Worm (Caenorhabditis elegans): ENCODE data around the gene mpz-5.

mpz-5 gene

DNA sequence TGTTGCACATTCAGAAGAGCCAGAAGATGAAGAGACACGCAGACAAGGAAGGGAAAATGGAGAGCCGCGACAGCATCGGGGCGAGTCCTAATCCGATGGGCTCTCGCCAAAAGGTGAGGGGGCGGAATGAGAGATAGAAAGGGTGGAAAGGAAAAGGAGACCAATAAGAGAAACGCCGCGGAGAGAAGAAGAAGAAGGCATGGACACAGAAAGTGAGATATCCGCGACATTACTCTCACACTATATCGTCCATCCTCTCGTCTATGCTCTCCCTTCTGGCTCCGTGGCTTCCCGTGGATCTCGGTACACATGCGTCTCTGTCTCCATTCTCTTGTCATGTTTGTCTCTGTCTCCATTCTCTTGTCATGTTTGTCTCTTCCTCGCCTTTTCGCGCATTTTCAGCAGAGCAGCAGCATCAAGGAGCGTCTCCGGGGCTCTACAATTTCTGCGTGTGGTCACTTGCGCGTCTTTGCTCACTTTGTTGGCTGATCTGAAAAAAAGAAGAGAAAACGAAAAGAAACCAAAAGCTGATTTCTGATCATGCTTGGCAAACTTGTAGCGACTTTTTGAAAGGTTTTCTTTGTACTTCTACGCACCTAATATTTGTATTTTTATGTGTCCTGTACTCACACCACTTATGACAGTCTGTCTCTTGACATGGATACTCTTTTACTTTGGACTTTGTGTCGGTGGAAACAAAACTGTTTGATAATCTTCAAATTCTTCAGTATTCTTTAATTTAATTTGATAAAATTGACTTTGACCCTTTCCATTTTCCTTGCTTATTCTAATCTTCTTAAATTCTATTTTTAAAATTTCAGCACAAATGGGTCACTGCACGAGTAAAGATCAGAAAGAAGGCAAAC lies 29.8 kb upstream of the mpz-5 start, which contains the start of gene gpa-7 (continued):
- no peak for TF ChIP-seq cey-2 (tag; optimal IDR thresholded peaks at IDR 0.05; ENCODE audit: borderline replicate concordance, insufficient read depth)
- peak in 1 of 2 experiments; percentile 53 for TF ChIP-seq hif-1 (tag; optimal IDR thresholded peaks at IDR 0.05)
- TF ChIP-seq nhr-10 (tag; optimal IDR thresholded peaks at IDR 0.05): no peak
- TF ChIP-seq set-16 (GFP tag; IDR thresholded peaks at IDR 0.05): peak; percentile 72
- 0 out of 2 replicates have a peak, but pooled peaks have one; percentile 61 for TF ChIP-seq T26A8.4 (GFP tag; IDR thresholded peaks at IDR 0.05)
- no peak for TF ChIP-seq T20F7.1 (GFP tag; optimal IDR thresholded peaks at IDR 0.05)
- TF ChIP-seq php-3 (GFP tag; IDR thresholded peaks at IDR 0.05): no peak
- TF ChIP-seq ama-1 (optimal IDR thresholded peaks at IDR 0.05): no peak
- no peak for TF ChIP-seq D1046.2 (GFP tag; IDR thresholded peaks at IDR 0.05)
- TF ChIP-seq snpc-1.2 (GFP tag; IDR thresholded peaks at IDR 0.05): no peak
- no peak for TF ChIP-seq F49E8.2 (tag; optimal IDR thresholded peaks at IDR 0.05; ENCODE audit: borderline replicate concordance)
- TF ChIP-seq ces-1 (GFP tag; optimal IDR thresholded peaks at IDR 0.05): no peak
- no peak for TF ChIP-seq daf-16 (GFP tag; optimal IDR thresholded peaks at IDR 0.05)
- TF ChIP-seq daf-16 (tag; optimal IDR thresholded peaks at IDR 0.05): no peak
- TF ChIP-seq unc-130 (GFP tag; optimal IDR thresholded peaks at IDR 0.05): no peak
- peak; percentile 33 for TF ChIP-seq nhr-48 (tag; optimal IDR thresholded peaks at IDR 0.05)
- TF ChIP-seq skn-1 (tag; optimal IDR thresholded peaks at IDR 0.05): no peak
- TF ChIP-seq dmd-9 (GFP tag; IDR thresholded peaks at IDR 0.05): no peak
- TF ChIP-seq madf-9 (GFP tag; conservative IDR thresholded peaks at IDR 0.05): no peak
- TF ChIP-seq ztf-11 (tag; optimal IDR thresholded peaks at IDR 0.05): no peak
- TF ChIP-seq gei-8 (GFP tag; optimal IDR thresholded peaks at IDR 0.05): peak; percentile 65
- TF ChIP-seq zag-1 (tag; optimal IDR thresholded peaks at IDR 0.05): no peak
- no peak for TF ChIP-seq dve-1 (tag; optimal IDR thresholded peaks at IDR 0.05; ENCODE audit: insufficient read depth)
- TF ChIP-seq spr-1 (tag; optimal IDR thresholded peaks at IDR 0.05): no peak
- peak; percentile 72 for TF ChIP-seq hmg-1.1 (GFP tag; IDR thresholded peaks at IDR 0.05)
- no peak for TF ChIP-seq F44E2.7 (GFP tag; IDR thresholded peaks at IDR 0.05)
- no peak for TF ChIP-seq daf-8 (GFP tag; IDR thresholded peaks at IDR 0.05)
- TF ChIP-seq lir-3 (tag; optimal IDR thresholded peaks at IDR 0.05): no peak
- TF ChIP-seq dmd-8 (GFP tag; IDR thresholded peaks at IDR 0.05): no peak
- TF ChIP-seq tra-1 (GFP tag; IDR thresholded peaks at IDR 0.05): no peak
- TF ChIP-seq aha-1 (tag): peak; percentile 97
- no peak for TF ChIP-seq saeg-2 (GFP tag; IDR thresholded peaks at IDR 0.05)
- no peak for TF ChIP-seq hlh-11 (tag; optimal IDR thresholded peaks at IDR 0.05)
- no peak for TF ChIP-seq Y48G9A.11 (GFP tag; IDR thresholded peaks at IDR 0.05)
- no peak for TF ChIP-seq fos-1 (tag; optimal IDR thresholded peaks at IDR 0.05)
- no peak for TF ChIP-seq nhr-41 (GFP tag; IDR thresholded peaks at IDR 0.05)
- TF ChIP-seq lin-39 (tag; optimal IDR thresholded peaks at IDR 0.05): no peak
- peak; percentile 57; the same call in 1 of the 2 replicates for TF ChIP-seq lim-7 (GFP tag; IDR thresholded peaks at IDR 0.05)
- peak; percentile 64 for TF ChIP-seq F37D6.2 (tag; optimal IDR thresholded peaks at IDR 0.05)
- TF ChIP-seq zip-11 (GFP tag; IDR thresholded peaks at IDR 0.05): no peak
- TF ChIP-seq lin-29 (GFP tag; IDR thresholded peaks at IDR 0.05): no peak
- TF ChIP-seq nhr-102 (tag; optimal IDR thresholded peaks at IDR 0.05): no peak
- no peak for TF ChIP-seq arid-1 (GFP tag; conservative IDR thresholded peaks at IDR 0.05)
- no peak for TF ChIP-seq nhr-237 (tag; optimal IDR thresholded peaks at IDR 0.05)
- TF ChIP-seq rbr-2 (tag; optimal IDR thresholded peaks at IDR 0.05): peak; percentile 88
- peak; percentile 24; the same call in 1 of the 2 replicates for TF ChIP-seq dmd-6 (GFP tag; IDR thresholded peaks at IDR 0.05)
- TF ChIP-seq fkh-10 (GFP tag; optimal IDR thresholded peaks at IDR 0.05): peak; percentile 81
- no peak for TF ChIP-seq attf-4 (tag; optimal IDR thresholded peaks at IDR 0.05)
- TF ChIP-seq spr-3 (GFP tag; optimal IDR thresholded peaks at IDR 0.05): no peak
- TF ChIP-seq hlh-30 (tag; optimal IDR thresholded peaks at IDR 0.05; ENCODE audit: insufficient read depth): peak; percentile 48
